Fruit fly (Drosophila melanogaster): ENCODE data around the gene CG42688.
A peak's percentile ranks its signal among the peaks of the same experiment; 100 is the strongest.

Gene CG42688

dm6 chr2L:19158679-19159551 is 23.7 kb downstream of the CG42688 start (continued):
- TF ChIP-seq lola (GFP tag; optimal IDR thresholded peaks at IDR 0.05) (peak in 1 of 3 experiments; percentile 27), Atf-2 (GFP tag; optimal IDR thresholded peaks at IDR 0.05) (no peak), NfI (GFP tag; optimal IDR thresholded peaks at IDR 0.05) (peak; percentile 39), CG1529 (GFP tag; optimal IDR thresholded peaks at IDR 0.05) (peak; percentile 57), Dek (tag; optimal IDR thresholded peaks at IDR 0.05) (no peak), da (GFP tag; optimal IDR thresholded peaks at IDR 0.05) (no peak), p53 (GFP tag; optimal IDR thresholded peaks at IDR 0.05) (peak; percentile 1), Hmx (GFP tag; optimal IDR thresholded peaks at IDR 0.05) (no peak), Camta (GFP tag; optimal IDR thresholded peaks at IDR 0.05) (no peak), ci (GFP tag; IDR thresholded peaks at IDR 0.05) (0 out of 3 replicates have a peak, but pooled peaks have one; percentile 25), CG32772 (GFP tag; IDR thresholded peaks at IDR 0.05) (no peak), row (GFP tag; IDR thresholded peaks at IDR 0.05) (peak; percentile 47; the same call in 2 of the 3 replicates), CG8924 (tag; optimal IDR thresholded peaks at IDR 0.05) (peak; percentile 15), CG15514 (GFP tag; optimal IDR thresholded peaks at IDR 0.05) (peak; percentile 14), ap (GFP tag; IDR thresholded peaks at IDR 0.05) (0 out of 2 replicates have a peak, but pooled peaks have one; percentile 10), esg (GFP tag; conservative IDR thresholded peaks at IDR 0.05) (no peak; the same call in 1 of the 2 replicates), D (optimal IDR thresholded peaks at IDR 0.05) (peak; percentile 82), D (GFP tag; optimal IDR thresholded peaks at IDR 0.05) (peak; percentile 13), CG12071 (GFP tag; optimal IDR thresholded peaks at IDR 0.05) (no peak), CG6689 (GFP tag; IDR thresholded peaks at IDR 0.05) (peak; percentile 23; the same call in 1 of the 2 replicates), CG7839 (tag; optimal IDR thresholded peaks at IDR 0.05) (peak; percentile 34), grau (tag; optimal IDR thresholded peaks at IDR 0.05) (peak; percentile 87), stc (GFP tag; IDR thresholded peaks at IDR 0.05) (peak; percentile 46; the same call in 1 of the 2 replicates), CG8944 (GFP tag; optimal IDR thresholded peaks at IDR 0.05) (no peak), slp2 (GFP tag; optimal IDR thresholded peaks at IDR 0.05) (no peak), CG6654 (GFP tag; optimal IDR thresholded peaks at IDR 0.05) (peak; percentile 39), scrt (GFP tag; optimal IDR thresholded peaks at IDR 0.05) (no peak), CG17361 (GFP tag; IDR thresholded peaks at IDR 0.05) (peak; percentile 70; the same call in 2 of the 3 replicates), CG9932 (GFP tag; IDR thresholded peaks at IDR 0.05) (peak; percentile 39; the same call in 1 of the 2 replicates), CG4282 (GFP tag; optimal IDR thresholded peaks at IDR 0.05) (no peak), bcd (GFP tag; optimal IDR thresholded peaks at IDR 0.05) (peak; percentile 24), CG10462 (GFP tag; optimal IDR thresholded peaks at IDR 0.05) (no peak), Dref (GFP tag; IDR thresholded peaks at IDR 0.05) (no peak), ATbp (GFP tag; optimal IDR thresholded peaks at IDR 0.05) (peak; percentile 14), CG16815 (GFP tag; optimal IDR thresholded peaks at IDR 0.05) (peak; percentile 19), Myb (GFP tag; optimal IDR thresholded peaks at IDR 0.05) (peak; percentile 7), tap (tag; optimal IDR thresholded peaks at IDR 0.05) (peak; percentile 18), CG13775 (GFP tag; optimal IDR thresholded peaks at IDR 0.05) (peak; percentile 27), oc (tag; optimal IDR thresholded peaks at IDR 0.05) (no peak), pfk (GFP tag; optimal IDR thresholded peaks at IDR 0.05) (no peak), BEAF-32 (GFP tag; optimal IDR thresholded peaks at IDR 0.05) (no peak), Awh (GFP tag; IDR thresholded peaks at IDR 0.05) (0 out of 2 replicates have a peak, but pooled peaks have one; percentile 42), CG7745 (tag; optimal IDR thresholded peaks at IDR 0.05) (no peak), CG7357 (GFP tag; IDR thresholded peaks at IDR 0.05) (peak; percentile 34; the same call in 1 of the 3 replicates), cg (GFP tag; optimal IDR thresholded peaks at IDR 0.05) (peak; percentile 84), zfh1 (GFP tag; IDR thresholded peaks at IDR 0.05) (0 out of 3 replicates have a peak, but pooled peaks have one; percentile 37), Hr78 (GFP tag; optimal IDR thresholded peaks at IDR 0.05) (no peak), tup (GFP tag; optimal IDR thresholded peaks at IDR 0.05) (no peak)

Data from whole organism, embryonic.